Worm (Caenorhabditis elegans) whole organism, young adult: ENCODE results near the gene K02D10.3.

Experiments used
- D2030.7 ChIP-seq: fragments of 200-800 bp; sonication (Bioruptor generic); IDR thresholded peaks from 2 replicates; pipeline ENCODE4 v1.3.6; 2022; ENCODE audit warnings: missing genetic modification reagents, missing genetic modification characterization, missing compliant biosample characterization
- T07F8.4 ChIP-seq: sonication (generic microtip); optimal IDR thresholded peaks from 2 replicates; lab custom pipeline; 2016; ENCODE audit warnings: mild to moderate bottlenecking, missing genetic modification characterization, moderate library complexity, missing compliant biosample characterization
- Y53F4B.3 ChIP-seq: fragments of 200-800 bp; sonication (Bioruptor generic); IDR thresholded peaks from 2 replicates; pipeline ENCODE4 v1.3.6; 2022; ENCODE audit warnings: missing genetic modification reagents, missing genetic modification characterization, missing compliant biosample characterization
- efl-1 ChIP-seq: fragments of 150-350 bp; optimal IDR thresholded peaks from 2 replicates; lab custom pipeline; 2014; ENCODE audit warnings: missing biosample characterization, missing genetic modification reagents, missing genetic modification characterization
- ekl-4 ChIP-seq: fragments of 200-800 bp; sonication (Bioruptor generic); IDR thresholded peaks from 2 replicates; pipeline ENCODE4 v1.3.6; 2022; ENCODE audit warnings: missing genetic modification reagents, missing genetic modification characterization, missing compliant biosample characterization
- hmg-1.2 ChIP-seq: fragments of 200-800 bp; sonication (Bioruptor generic); IDR thresholded peaks from 2 replicates; pipeline ENCODE4 v1.3.6; 2022; ENCODE audit warnings: missing genetic modification reagents, missing genetic modification characterization, missing compliant biosample characterization
- hsf-1 ChIP-seq: fragments of 200-800 bp; sonication (Bioruptor generic); IDR thresholded peaks from 2 replicates; pipeline ENCODE4 v1.3.6; 2022; ENCODE audit warnings: missing genetic modification reagents, missing genetic modification characterization, missing compliant biosample characterization
- lin-26 ChIP-seq: fragments of 200-800 bp; sonication (Bioruptor generic); IDR thresholded peaks from 2 replicates; pipeline ENCODE4 v1.3.6; 2022; ENCODE audit warnings: missing genetic modification reagents, missing genetic modification characterization, missing compliant biosample characterization
- sdz-38 ChIP-seq: sonication (generic microtip); optimal IDR thresholded peaks from 2 replicates; lab custom pipeline; 2016; ENCODE audit warnings: missing genotype, missing genetic modification characterization, missing compliant biosample characterization

DNA sequence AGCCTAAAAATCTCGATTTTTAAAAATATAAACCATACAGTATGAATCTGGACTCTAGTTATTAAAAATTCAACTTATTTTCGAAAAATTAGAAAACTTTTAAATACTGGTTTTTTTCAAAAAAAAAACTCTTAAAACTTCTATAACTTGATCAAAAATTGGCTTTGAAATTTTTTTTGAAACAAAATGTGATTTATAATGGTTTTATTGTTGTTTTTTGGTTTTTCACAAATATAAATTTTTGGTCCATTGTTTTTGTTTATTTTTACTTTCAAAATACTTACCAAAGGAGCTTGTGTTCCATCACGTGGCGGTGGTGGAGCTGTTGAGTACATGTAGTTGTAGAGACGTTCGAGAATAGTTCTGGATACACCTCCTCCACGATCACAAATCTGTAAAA, 33.5 kb downstream of the K02D10.3 start:
- TF ChIP-seq ekl-4 (no peak), lin-26 (GFP tag; lab: Robert Waterston, UW) (no peak), hsf-1 (GFP tag; lab: Robert Waterston, UW) (no peak), sdz-38 (tag; lab: Kevin White, UChicago) (no peak), T07F8.4 (tag; lab: Kevin White, UChicago) (no peak), hmg-1.2 (GFP tag; lab: Robert Waterston, UW) (no peak), D2030.7 (GFP tag; lab: Robert Waterston, UW) (no peak), efl-1 (GFP tag; lab: Kevin White, UChicago) (no peak), Y53F4B.3 (no peak)
